Worm (Caenorhabditis elegans) whole organism, mixed stage, embryonic: ENCODE measurements around the gene bgnt-1.1.

Experiments used
- M03D4.4 ChIP-seq: sonication (generic microtip); optimal IDR thresholded peaks from 2 replicates; lab custom pipeline; 2017; ENCODE audit warnings: mild to moderate bottlenecking, missing genetic modification characterization, missing compliant biosample characterization
- bed-3 ChIP-seq: fragments of 200-800 bp; sonication (Bioruptor generic); optimal IDR thresholded peaks from 3 replicates; lab custom pipeline; 2018; ENCODE audit warnings: mild to moderate bottlenecking, missing genetic modification characterization, moderate library complexity, missing compliant biosample characterization
- ceh-39 ChIP-seq: fragments of 150-350 bp; optimal IDR thresholded peaks from 2 replicates; lab custom pipeline; 2014; ENCODE audit warnings: missing biosample characterization, missing genetic modification characterization
- ceh-43 ChIP-seq: fragments of 200-800 bp; sonication (Bioruptor generic); optimal IDR thresholded peaks from 2 replicates; lab custom pipeline; 2018; ENCODE audit warnings: mild to moderate bottlenecking, missing genetic modification characterization, moderate library complexity, missing compliant biosample characterization
- ceh-83 ChIP-seq: fragments of 200-800 bp; sonication (Bioruptor generic); optimal IDR thresholded peaks from 2 replicates; lab custom pipeline; 2018; ENCODE audit warnings: mild to moderate bottlenecking, missing genetic modification characterization, missing compliant biosample characterization
- ces-1 ChIP-seq: fragments of 150-350 bp; optimal IDR thresholded peaks from 2 replicates; lab custom pipeline; 2014; ENCODE audit warnings: missing biosample characterization, missing genetic modification reagents, missing genetic modification characterization
- drap-1 ChIP-seq: fragments of 200-800 bp; sonication (Bioruptor generic); optimal IDR thresholded peaks from 3 replicates; lab custom pipeline; 2018; ENCODE audit warnings: mild to moderate bottlenecking, missing genetic modification characterization, missing compliant biosample characterization
- elt-3 ChIP-seq: fragments of 150-350 bp; optimal IDR thresholded peaks from 2 replicates; lab custom pipeline; 2014; ENCODE audit warnings: missing biosample characterization, missing genetic modification characterization
- flh-1 ChIP-seq: fragments of 200-800 bp; sonication (Bioruptor generic); optimal IDR thresholded peaks from 2 replicates; lab custom pipeline; 2018; ENCODE audit warnings: mild to moderate bottlenecking, missing genetic modification characterization, moderate library complexity, missing compliant biosample characterization
- ham-2 ChIP-seq: fragments of 200-800 bp; sonication (Bioruptor generic); optimal IDR thresholded peaks from 2 replicates; lab custom pipeline; 2018; ENCODE audit warnings: mild to moderate bottlenecking, missing genetic modification characterization, missing compliant biosample characterization
- hlh-1 ChIP-seq: fragments of 150-350 bp; optimal IDR thresholded peaks from 2 replicates; lab custom pipeline; 2014; ENCODE audit warnings: missing biosample characterization, missing genetic modification reagents, missing genetic modification characterization
- lin-13 ChIP-seq: fragments of 150-350 bp; optimal IDR thresholded peaks from 2 replicates; lab custom pipeline; 2014; ENCODE audit warnings: missing biosample characterization, missing genetic modification characterization
- lin-32 ChIP-seq: fragments of 200-800 bp; sonication (Bioruptor generic); optimal IDR thresholded peaks from 2 replicates; lab custom pipeline; 2018; ENCODE audit warnings: mild to moderate bottlenecking, missing genetic modification characterization, missing compliant biosample characterization
- lsy-2 ChIP-seq: fragments of 150-350 bp; optimal IDR thresholded peaks from 2 replicates; lab custom pipeline; 2014; ENCODE audit warnings: missing biosample characterization, missing genetic modification characterization
- mls-2 ChIP-seq: sonication (generic microtip); optimal IDR thresholded peaks from 2 replicates; lab custom pipeline; 2016; ENCODE audit warnings: mild to moderate bottlenecking, missing genetic modification characterization, moderate library complexity, missing compliant biosample characterization
- nhr-2 ChIP-seq: fragments of 150-350 bp; optimal IDR thresholded peaks from 2 replicates; lab custom pipeline; 2014; ENCODE audit warnings: missing biosample characterization, missing genetic modification characterization
- nhr-237 ChIP-seq: fragments of 150-350 bp; optimal IDR thresholded peaks from 2 replicates; lab custom pipeline; 2014; ENCODE audit warnings: missing biosample characterization, missing genetic modification characterization
- nhr-28 ChIP-seq: fragments of 150-350 bp; optimal IDR thresholded peaks from 2 replicates; lab custom pipeline; 2014; ENCODE audit warnings: missing biosample characterization, missing genetic modification characterization
- pha-4 ChIP-seq: fragments of 150-350 bp; optimal IDR thresholded peaks from 2 replicates; lab custom pipeline; 2018; ENCODE audit warnings: missing biosample characterization, missing genetic modification reagents, missing genetic modification characterization
- snpc-4 ChIP-seq: fragments of 150-350 bp; optimal IDR thresholded peaks from 2 replicates; lab custom pipeline; 2014; ENCODE audit warnings: missing biosample characterization, missing genetic modification characterization
- sptf-1 ChIP-seq: sonication (generic microtip); optimal IDR thresholded peaks from 2 replicates; lab custom pipeline; 2017; ENCODE audit warnings: mild to moderate bottlenecking, missing genetic modification characterization, moderate library complexity, missing compliant biosample characterization
- tbx-8 ChIP-seq: fragments of 200-800 bp; sonication (Bioruptor generic); optimal IDR thresholded peaks from 2 replicates; lab custom pipeline; 2018; ENCODE audit warnings: mild to moderate bottlenecking, missing genetic modification characterization, moderate library complexity, missing compliant biosample characterization
- unc-120 ChIP-seq: sonication (generic microtip); optimal IDR thresholded peaks from 2 replicates; lab custom pipeline; 2017; ENCODE audit warnings: missing genetic modification characterization, missing compliant biosample characterization; ENCODE audit not compliant: poor library complexity, severe bottlenecking
- unc-62 ChIP-seq: fragments of 150-350 bp; optimal IDR thresholded peaks from 2 replicates; lab custom pipeline; 2014; ENCODE audit warnings: missing biosample characterization, missing genetic modification reagents, missing genetic modification characterization
- zip-8 ChIP-seq: fragments of 150-350 bp; optimal IDR thresholded peaks from 2 replicates; lab custom pipeline; 2014; ENCODE audit warnings: missing biosample characterization, missing genetic modification characterization
- ztf-11 ChIP-seq: fragments of 150-350 bp; optimal IDR thresholded peaks from 2 replicates; lab custom pipeline; 2014; ENCODE audit warnings: missing biosample characterization, missing genetic modification characterization

The bgnt-1.1 gene

DNA sequence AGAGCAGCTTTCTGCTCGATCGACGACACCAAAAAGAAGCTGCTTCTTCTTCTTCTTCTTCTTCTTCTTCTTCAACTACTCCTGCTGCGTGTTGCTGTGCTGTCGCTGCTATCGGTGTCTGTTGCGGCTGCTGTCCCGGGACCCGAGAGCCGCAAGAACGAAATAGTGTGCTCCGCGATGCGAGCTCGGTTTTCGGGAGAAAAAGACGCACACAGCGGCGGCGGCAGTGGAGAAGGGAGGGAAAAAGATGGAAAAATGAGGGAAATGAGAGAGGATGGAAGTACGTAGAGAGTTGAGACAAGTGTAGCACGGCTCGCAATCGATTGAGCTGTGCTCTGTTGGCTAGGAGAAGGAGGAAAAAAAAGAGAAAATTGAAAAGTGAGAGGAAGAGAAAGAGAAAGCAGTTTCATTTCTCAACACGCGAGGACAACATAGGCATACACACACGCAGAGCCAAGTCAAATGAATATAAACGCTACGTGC is 31.2 kb downstream of the bgnt-1.1 start (continued):
- TF ChIP-seq unc-62 (GFP tag; lab: Kevin White, UChicago) = peak; percentile 33
- no peak for TF ChIP-seq ham-2 (GFP tag; lab: Kevin White, UChicago)
- no peak for TF ChIP-seq ztf-11
- TF ChIP-seq ceh-39 (tag; lab: Kevin White, UChicago) = no peak
- TF ChIP-seq drap-1 (GFP tag; lab: Kevin White, UChicago) = peak; percentile 9
- no peak for TF ChIP-seq flh-1

ce11 chrIV:10505016-10505415 is 32.4 kb downstream of the bgnt-1.1 start:
- TF ChIP-seq ces-1 (peak; percentile 70), unc-62 (GFP tag; lab: Kevin White, UChicago) (peak; percentile 4), unc-120 (tag; lab: Kevin White, UChicago) (peak; percentile 0), pha-4 (tag; lab: Kevin White, UChicago) (no peak), ceh-39 (tag; lab: Kevin White, UChicago) (no peak)

DNA sequence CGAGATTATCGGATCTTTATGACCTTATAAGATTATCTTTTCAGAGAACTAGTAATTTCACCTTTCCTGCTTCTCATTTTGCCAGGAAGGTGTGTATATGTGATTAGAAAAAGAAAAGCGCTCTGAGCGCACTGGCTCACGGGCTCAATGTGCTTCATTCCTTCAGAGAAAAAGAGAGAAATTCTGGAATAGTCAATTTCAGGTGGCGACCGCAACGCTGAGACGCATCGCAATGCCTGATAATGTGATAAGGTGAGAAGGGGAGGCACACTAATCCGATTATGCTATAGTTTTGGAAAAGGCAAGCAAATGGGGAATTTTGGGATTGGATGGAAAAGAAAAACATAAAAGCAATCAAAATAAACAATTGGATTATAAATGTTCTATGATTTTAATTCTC is 33.4 kb downstream of the bgnt-1.1 start:
- TF ChIP-seq lin-13 (tag; lab: Kevin White, UChicago) (no peak), sptf-1 (no peak), ces-1 (peak; percentile 55), nhr-237 (tag; lab: Kevin White, UChicago) (no peak), M03D4.4 (tag; lab: Kevin White, UChicago) (no peak), mls-2 (tag; lab: Kevin White, UChicago) (no peak)

ce11 chrIV:10507586-10507985 is 35.0 kb downstream of the bgnt-1.1 start:
- peak; percentile 68 for TF ChIP-seq ces-1
- TF ChIP-seq drap-1 (GFP tag; lab: Kevin White, UChicago) = no peak

- TF ChIP-seq zip-8 (tag; lab: Kevin White, UChicago) = peak; percentile 70
- TF ChIP-seq hlh-1 (tag; lab: Kevin White, UChicago) = no peak
Observed at ce11 chrIV:10511432-10511831, 38.9 kb downstream of the bgnt-1.1 start.

DNA sequence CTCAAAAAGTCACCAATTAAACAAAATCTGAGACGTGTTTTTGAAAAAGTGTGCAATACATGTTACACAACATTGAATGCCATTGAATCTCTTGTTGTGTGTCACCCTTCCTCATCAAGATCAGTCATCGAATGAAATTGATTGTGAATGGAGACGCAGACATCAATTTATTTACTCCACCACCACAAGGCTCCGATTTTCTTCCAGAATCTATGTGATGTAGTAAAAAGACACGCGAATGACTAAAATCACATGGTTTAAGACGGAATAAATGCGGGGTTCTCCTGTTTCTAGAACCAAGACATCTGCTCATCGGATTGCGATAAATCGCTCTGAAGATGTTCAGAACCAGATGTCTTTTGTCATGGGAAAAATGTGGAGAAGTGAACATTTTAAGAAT is 40.2 kb downstream of the bgnt-1.1 start:
- no peak for TF ChIP-seq unc-120 (tag; lab: Kevin White, UChicago)
- no peak for TF ChIP-seq nhr-2 (tag; lab: Kevin White, UChicago)
- no peak for TF ChIP-seq ham-2 (GFP tag; lab: Kevin White, UChicago)
- TF ChIP-seq ceh-83 (GFP tag; lab: Kevin White, UChicago) = no peak
- no peak for TF ChIP-seq ceh-39 (tag; lab: Kevin White, UChicago)
- TF ChIP-seq elt-3 (tag; lab: Kevin White, UChicago) = no peak
- peak; percentile 73 for TF ChIP-seq unc-62 (GFP tag; lab: Kevin White, UChicago)

ce11 chrIV:10513266-10513665 is 40.7 kb downstream of the bgnt-1.1 start:
- TF ChIP-seq nhr-2 (tag; lab: Kevin White, UChicago) (no peak), lsy-2 (tag; lab: Kevin White, UChicago) (no peak), snpc-4 (tag; lab: Kevin White, UChicago) (no peak), unc-62 (GFP tag; lab: Kevin White, UChicago) (no peak), lin-32 (GFP tag; lab: Kevin White, UChicago) (no peak), ceh-43 (GFP tag; lab: Kevin White, UChicago) (no peak), pha-4 (tag; lab: Kevin White, UChicago) (no peak), ham-2 (GFP tag; lab: Kevin White, UChicago) (no peak), sptf-1 (no peak), lin-13 (tag; lab: Kevin White, UChicago) (no peak), nhr-237 (tag; lab: Kevin White, UChicago) (no peak), nhr-28 (tag; lab: Kevin White, UChicago) (no peak), bed-3 (GFP tag; lab: Kevin White, UChicago) (no peak), tbx-8 (GFP tag; lab: Kevin White, UChicago) (no peak), ceh-39 (tag; lab: Kevin White, UChicago) (no peak), unc-120 (tag; lab: Kevin White, UChicago) (no peak), ceh-83 (GFP tag; lab: Kevin White, UChicago) (no peak)
